Fruit fly (Drosophila melanogaster): Measurements from ENCODE around the gene tal-3A.
A peak's percentile ranks its signal among the peaks of the same experiment; 100 is the strongest.

Gene tal-3A

DNA sequence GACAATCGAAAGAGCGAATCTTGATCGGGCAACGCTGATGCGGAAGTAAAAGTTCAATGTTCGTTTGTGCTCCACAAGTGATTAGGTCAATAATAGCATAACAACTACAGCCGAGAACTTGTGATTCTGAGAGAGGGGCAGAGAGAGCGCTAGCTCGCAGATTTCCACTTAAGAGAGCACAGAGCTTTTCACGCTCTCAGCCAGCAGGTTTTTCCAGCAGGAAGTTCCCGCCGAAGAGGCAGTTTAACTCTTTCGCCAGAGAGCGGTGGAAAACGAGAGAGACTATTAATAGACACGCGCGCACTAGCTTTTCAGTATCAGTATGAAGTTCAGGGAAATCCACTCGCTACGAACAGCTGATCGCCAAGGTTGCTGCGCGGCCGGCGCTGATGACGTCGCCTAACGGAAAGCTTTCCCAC is 2.1 kb downstream of the tal-3A start:
- TF ChIP-seq kay (GFP tag; ENCODE audit: borderline replicate concordance) (peak; percentile 41), CG33017 (tag; optimal IDR thresholded peaks at IDR 0.05) (peak; percentile 1), cnc (optimal IDR thresholded peaks at IDR 0.05) (no peak), pad (GFP tag; optimal IDR thresholded peaks at IDR 0.05) (no peak), ovo (GFP tag; optimal IDR thresholded peaks at IDR 0.05) (no peak)

- TF ChIP-seq kay (GFP tag; ENCODE audit: borderline replicate concordance) (peak; percentile 58), CG1620 (GFP tag; optimal IDR thresholded peaks at IDR 0.05) (no peak), tj (GFP tag; optimal IDR thresholded peaks at IDR 0.05) (no peak)
Observed at dm6 chr3R:13815566-13816374, 2.9 kb downstream of the tal-3A start.

dm6 chr3R:13816375-13816711 is 3.4 kb downstream of the tal-3A start:
- TF ChIP-seq CG14711 (tag; optimal IDR thresholded peaks at IDR 0.05) (no peak), tj (GFP tag; optimal IDR thresholded peaks at IDR 0.05) (peak; percentile 6)

DNA sequence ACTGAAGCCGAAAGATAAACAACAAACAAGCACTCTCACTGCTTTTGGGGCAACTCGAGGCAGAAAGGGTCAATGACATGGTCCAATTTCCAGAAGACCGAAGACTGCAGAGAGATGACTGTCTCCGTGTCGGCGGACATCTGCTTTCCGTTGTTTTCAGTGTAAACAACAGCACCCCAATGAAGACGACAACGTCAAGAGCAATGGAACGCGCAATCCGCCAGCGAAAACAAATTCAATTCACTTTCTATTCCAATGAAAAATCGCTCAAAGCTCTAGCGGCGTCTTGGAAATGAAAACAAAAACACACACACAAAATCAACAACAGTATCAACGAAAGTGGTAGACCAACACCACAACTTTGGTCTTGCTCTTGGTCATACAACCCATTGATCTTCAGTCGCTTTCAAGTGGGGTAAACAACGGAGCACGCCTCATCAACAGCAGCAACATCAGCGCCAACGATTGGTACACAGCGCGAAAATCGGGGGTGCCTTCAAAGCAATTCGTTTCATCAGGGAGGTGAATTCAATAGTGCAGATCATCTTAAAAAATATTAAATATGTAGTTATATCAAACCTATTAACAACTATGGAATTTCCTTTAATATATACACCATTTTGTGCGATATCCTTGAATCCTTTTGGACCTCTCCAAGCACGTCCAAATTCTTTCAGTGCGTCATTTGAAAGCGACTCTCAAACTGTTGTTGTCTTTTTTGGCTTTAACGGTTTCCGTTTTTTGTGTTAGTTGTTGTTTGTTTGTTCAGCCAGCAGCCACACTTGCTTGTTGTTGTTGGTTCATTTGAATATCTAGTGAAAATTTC is 4.8 kb downstream of the tal-3A start:
- TF ChIP-seq CG7101 (tag; optimal IDR thresholded peaks at IDR 0.05) (no peak), cnc (optimal IDR thresholded peaks at IDR 0.05) (no peak)

DNA sequence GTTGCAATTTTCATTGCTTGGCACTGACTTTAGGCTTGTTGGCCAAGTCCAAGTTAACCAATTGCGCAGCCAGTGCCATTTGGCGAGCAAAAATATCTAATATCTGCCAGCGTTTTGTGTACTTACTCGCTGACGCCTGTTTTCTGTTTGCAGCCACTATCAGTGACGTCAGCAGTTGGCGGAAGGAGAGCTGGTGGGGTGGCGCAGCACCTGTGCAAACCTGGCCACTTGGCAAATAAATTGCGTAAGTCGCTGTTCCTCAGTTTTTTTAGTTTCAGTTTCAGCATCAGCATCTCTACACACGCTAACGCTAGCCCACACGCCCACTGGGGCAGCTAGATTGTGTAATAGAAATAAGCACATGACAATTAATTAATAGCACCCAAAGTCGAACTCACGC is 6.1 kb downstream of the tal-3A start:
- TF ChIP-seq CG11617 (GFP tag; optimal IDR thresholded peaks at IDR 0.05) (peak; percentile 48), Clk (GFP tag; optimal IDR thresholded peaks at IDR 0.05) (peak; percentile 3), CG33017 (tag; optimal IDR thresholded peaks at IDR 0.05) (peak; percentile 7), kay (GFP tag; ENCODE audit: borderline replicate concordance) (no peak), toe (GFP tag; optimal IDR thresholded peaks at IDR 0.05) (peak; percentile 42), CG7045 (GFP tag; optimal IDR thresholded peaks at IDR 0.05) (peak; percentile 42), bab1 (GFP tag; optimal IDR thresholded peaks at IDR 0.05) (no peak), Hr96 (GFP tag; optimal IDR thresholded peaks at IDR 0.05) (peak; percentile 2), CG12768 (GFP tag; optimal IDR thresholded peaks at IDR 0.05) (peak; percentile 22), CG5204 (GFP tag; optimal IDR thresholded peaks at IDR 0.05) (peak; percentile 40), pad (GFP tag; optimal IDR thresholded peaks at IDR 0.05) (peak; percentile 18), ovo (GFP tag; optimal IDR thresholded peaks at IDR 0.05) (peak; percentile 13), CG7101 (tag; optimal IDR thresholded peaks at IDR 0.05) (peak; percentile 30), Crg-1 (GFP tag; optimal IDR thresholded peaks at IDR 0.05) (peak; percentile 17), CG14711 (tag; optimal IDR thresholded peaks at IDR 0.05) (no peak), CG1620 (GFP tag; optimal IDR thresholded peaks at IDR 0.05) (peak; percentile 30), tj (GFP tag; optimal IDR thresholded peaks at IDR 0.05) (no peak), cnc (optimal IDR thresholded peaks at IDR 0.05) (no peak), Mnt (GFP tag; optimal IDR thresholded peaks at IDR 0.05) (peak; percentile 57), cic (GFP tag; optimal IDR thresholded peaks at IDR 0.05) (peak; percentile 14)

DNA sequence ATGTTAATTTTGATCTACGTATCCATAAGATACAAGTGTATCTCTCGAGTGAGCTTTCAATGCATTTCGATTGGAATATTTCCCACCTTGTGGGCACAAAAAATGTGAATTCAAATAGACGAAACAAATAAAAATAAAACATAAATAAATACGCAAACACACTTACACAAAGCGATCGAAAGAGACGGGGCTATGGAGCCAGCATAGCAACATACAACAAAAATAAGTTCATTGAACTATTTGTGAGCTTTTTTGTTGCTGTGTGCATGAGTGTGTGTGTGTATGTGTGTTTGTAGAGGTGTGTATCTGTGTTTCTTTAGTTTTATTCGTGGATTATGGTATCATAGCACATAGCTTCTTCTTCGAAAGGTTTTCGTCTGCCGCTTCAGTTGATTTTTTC is 7.6 kb downstream of the tal-3A start:
- TF ChIP-seq bab1 (GFP tag; optimal IDR thresholded peaks at IDR 0.05) (no peak), Mnt (GFP tag; optimal IDR thresholded peaks at IDR 0.05) (no peak), toe (GFP tag; optimal IDR thresholded peaks at IDR 0.05) (no peak), Hr96 (GFP tag; optimal IDR thresholded peaks at IDR 0.05) (no peak), ovo (GFP tag; optimal IDR thresholded peaks at IDR 0.05) (no peak), cic (GFP tag; optimal IDR thresholded peaks at IDR 0.05) (no peak), CG12768 (GFP tag; optimal IDR thresholded peaks at IDR 0.05) (no peak), CG7101 (tag; optimal IDR thresholded peaks at IDR 0.05) (no peak), pad (GFP tag; optimal IDR thresholded peaks at IDR 0.05) (no peak), CG11617 (GFP tag; optimal IDR thresholded peaks at IDR 0.05) (no peak), CG7045 (GFP tag; optimal IDR thresholded peaks at IDR 0.05) (no peak), CG33017 (tag; optimal IDR thresholded peaks at IDR 0.05) (no peak), CG5204 (GFP tag; optimal IDR thresholded peaks at IDR 0.05) (no peak), kay (GFP tag; ENCODE audit: borderline replicate concordance) (no peak)

DNA sequence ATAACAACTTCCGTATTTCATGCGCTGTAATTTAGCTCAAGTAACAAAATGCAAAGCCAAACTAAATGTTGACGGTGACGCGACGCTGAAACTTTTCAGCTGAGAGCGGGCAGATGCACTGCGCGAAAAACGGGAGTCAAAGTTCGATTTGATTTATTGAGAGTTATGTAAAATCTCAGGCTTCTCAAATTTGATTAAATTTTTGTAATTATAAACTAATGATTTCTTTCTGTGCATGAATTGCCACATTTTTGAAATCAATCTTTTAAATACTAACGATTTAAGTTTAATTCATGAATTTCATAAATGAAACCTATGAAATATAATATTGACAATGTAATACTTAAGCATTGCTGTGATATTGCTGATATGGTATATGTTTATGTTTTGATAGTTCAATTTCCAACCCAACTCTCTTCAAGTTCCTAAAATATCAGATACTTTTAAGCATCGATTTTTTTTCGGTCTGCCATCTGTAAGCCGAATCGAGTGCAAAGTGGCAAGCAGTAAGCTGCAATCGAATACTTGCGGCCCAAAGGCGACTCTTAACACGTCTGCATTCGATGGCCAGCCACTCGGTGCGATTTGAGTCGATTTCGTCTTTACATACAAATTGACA is 9.8 kb downstream of the tal-3A start:
- TF ChIP-seq Mnt (GFP tag; optimal IDR thresholded peaks at IDR 0.05) (no peak), tj (GFP tag; optimal IDR thresholded peaks at IDR 0.05) (peak; percentile 60)

All from whole organism, adult.